Worm (Caenorhabditis elegans) whole organism, young adult: ENCODE data around the gene txt-3.

Source experiments
- B0261.1 ChIP-seq: sonication (generic microtip); optimal IDR thresholded peaks from 2 replicates; lab custom pipeline; 2016; ENCODE audit warnings: mild to moderate bottlenecking, missing genetic modification characterization, moderate library complexity, missing compliant biosample characterization
- F10E7.11 ChIP-seq: sonication (generic microtip); optimal IDR thresholded peaks from 2 replicates; lab custom pipeline; 2017; ENCODE audit warnings: mild to moderate bottlenecking, missing genetic modification characterization, moderate library complexity, missing compliant biosample characterization
- F37B4.10 ChIP-seq: fragments of 200-800 bp; sonication (Bioruptor generic); IDR thresholded peaks from 2 replicates; pipeline ENCODE4 v1.3.6; 2022; ENCODE audit warnings: missing genetic modification characterization, missing compliant biosample characterization
- K11D2.4 ChIP-seq: fragments of 200-800 bp; sonication (Bioruptor generic); IDR thresholded peaks from 2 replicates; pipeline ENCODE4 v1.3.6; 2022; ENCODE audit warnings: missing genetic modification reagents, missing genetic modification characterization, missing compliant biosample characterization
- K12H6.12 ChIP-seq: fragments of 200-800 bp; sonication (Bioruptor generic); optimal IDR thresholded peaks from 2 replicates; lab custom pipeline; 2018; ENCODE audit warnings: mild to moderate bottlenecking, missing genetic modification characterization, missing compliant biosample characterization
- T07F8.4 ChIP-seq: sonication (generic microtip); optimal IDR thresholded peaks from 2 replicates; lab custom pipeline; 2016; ENCODE audit warnings: mild to moderate bottlenecking, missing genetic modification characterization, moderate library complexity, missing compliant biosample characterization
- Y53F4B.3 ChIP-seq: fragments of 200-800 bp; sonication (Bioruptor generic); IDR thresholded peaks from 2 replicates; pipeline ENCODE4 v1.3.6; 2022; ENCODE audit warnings: missing genetic modification reagents, missing genetic modification characterization, missing compliant biosample characterization
- Y53G8AR.9 ChIP-seq: fragments of 200-800 bp; sonication (Bioruptor generic); conservative IDR thresholded peaks from 2 replicates; pipeline ENCODE4 v1.3.6; 2022; ENCODE audit warnings: missing genetic modification reagents, missing genetic modification characterization, missing compliant biosample characterization
- Y56A3A.18 ChIP-seq: fragments of 200-800 bp; sonication (Bioruptor generic); IDR thresholded peaks from 2 replicates; pipeline ENCODE4 v1.3.6; 2022; ENCODE audit warnings: missing genetic modification reagents, missing genetic modification characterization, missing compliant biosample characterization
- aptf-2 ChIP-seq: fragments of 200-800 bp; sonication (Bioruptor generic); conservative IDR thresholded peaks from 2 replicates; pipeline ENCODE4 v1.3.6; 2022; ENCODE audit warnings: missing genetic modification reagents, missing genetic modification characterization, missing compliant biosample characterization
- atf-7 ChIP-seq: sonication (generic microtip); optimal IDR thresholded peaks from 2 replicates; lab custom pipeline; 2017; ENCODE audit warnings: mild to moderate bottlenecking, missing genetic modification characterization, missing compliant biosample characterization
- attf-3 ChIP-seq: fragments of 200-800 bp; sonication (Bioruptor generic); conservative IDR thresholded peaks from 2 replicates; pipeline ENCODE4 v1.3.6; 2022; ENCODE audit warnings: missing genetic modification reagents, missing genetic modification characterization, missing compliant biosample characterization
- attf-6 ChIP-seq: fragments of 200-800 bp; sonication (Bioruptor generic); IDR thresholded peaks from 2 replicates; pipeline ENCODE4 v1.3.6; 2022; ENCODE audit warnings: missing genetic modification reagents, missing genetic modification characterization, missing compliant biosample characterization
- bed-1 ChIP-seq: fragments of 200-800 bp; sonication (Bioruptor generic); IDR thresholded peaks from 2 replicates; pipeline ENCODE4 v1.3.6; 2022; ENCODE audit warnings: missing genetic modification reagents, missing genetic modification characterization, missing compliant biosample characterization
- bed-2 ChIP-seq: fragments of 200-800 bp; sonication (Bioruptor generic); IDR thresholded peaks from 2 replicates; pipeline ENCODE4 v1.3.6; 2022; ENCODE audit warnings: missing genetic modification reagents, missing genetic modification characterization, missing compliant biosample characterization
- cebp-2 ChIP-seq: fragments of 200-800 bp; sonication (Bioruptor generic); IDR thresholded peaks from 2 replicates; pipeline ENCODE4 v1.3.6; 2022; ENCODE audit warnings: missing genetic modification characterization, missing compliant biosample characterization
- ceh-58 ChIP-seq: fragments of 200-800 bp; sonication (Bioruptor generic); IDR thresholded peaks from 2 replicates; pipeline ENCODE4 v1.3.6; 2022; ENCODE audit warnings: missing genetic modification characterization, missing compliant biosample characterization
- dox-1 ChIP-seq: fragments of 200-800 bp; sonication (Bioruptor generic); IDR thresholded peaks from 2 replicates; pipeline ENCODE4 v1.3.6; 2022; ENCODE audit warnings: missing genetic modification reagents, missing genetic modification characterization, missing compliant biosample characterization
- egl-18 ChIP-seq: fragments of 200-800 bp; sonication (Bioruptor generic); IDR thresholded peaks from 2 replicates; pipeline ENCODE4 v1.3.6; 2022; ENCODE audit warnings: missing genetic modification reagents, missing genetic modification characterization, missing compliant biosample characterization
- ekl-4 ChIP-seq: fragments of 200-800 bp; sonication (Bioruptor generic); IDR thresholded peaks from 2 replicates; pipeline ENCODE4 v1.3.6; 2022; ENCODE audit warnings: missing genetic modification reagents, missing genetic modification characterization, missing compliant biosample characterization
- fkh-3 ChIP-seq: sonication (generic microtip); optimal IDR thresholded peaks from 2 replicates; lab custom pipeline; 2016; ENCODE audit warnings: mild to moderate bottlenecking, missing genetic modification characterization, missing compliant biosample characterization
- gei-17 ChIP-seq: fragments of 200-800 bp; sonication (Bioruptor generic); optimal IDR thresholded peaks from 2 replicates; lab custom pipeline; 2018; ENCODE audit warnings: mild to moderate bottlenecking, missing genetic modification characterization, missing compliant biosample characterization
- him-1 ChIP-seq: sonication (generic microtip); optimal IDR thresholded peaks from 2 replicates; lab custom pipeline; 2016; ENCODE audit warnings: missing genotype, missing genetic modification reagents, missing genetic modification characterization, missing compliant biosample characterization
- hlh-12 ChIP-seq: sonication (generic microtip); optimal IDR thresholded peaks from 2 replicates; lab custom pipeline; 2016; ENCODE audit warnings: missing genetic modification characterization, missing compliant biosample characterization
- hlh-26 ChIP-seq: fragments of 200-800 bp; sonication (Bioruptor generic); conservative IDR thresholded peaks from 2 replicates; pipeline ENCODE4 v1.3.6; 2022; ENCODE audit warnings: missing genetic modification reagents, missing genetic modification characterization, missing compliant biosample characterization
- lag-1 ChIP-seq: fragments of 200-800 bp; sonication (Bioruptor generic); IDR thresholded peaks from 2 replicates; pipeline ENCODE4 v1.3.6; 2022; ENCODE audit warnings: missing genetic modification reagents, missing genetic modification characterization, missing compliant biosample characterization
- lin-35 ChIP-seq, 3 experiments: fragments of 150-350 bp in 2 of 3; sonication (generic microtip) in 1 of 3; optimal IDR thresholded peaks; 2 replicates each; lab custom pipeline; 2014 to 2018; ENCODE audit warnings: missing biosample characterization in 3 of 3, missing genetic modification characterization in 3 of 3, missing genetic modification reagents in 3 of 3
- madf-8 ChIP-seq: fragments of 200-800 bp; sonication (Bioruptor generic); conservative IDR thresholded peaks from 2 replicates; pipeline ENCODE4 v1.3.6; 2022; ENCODE audit warnings: missing genetic modification reagents, missing genetic modification characterization, missing compliant biosample characterization
- nfya-1 ChIP-seq: sonication (generic microtip); optimal IDR thresholded peaks from 2 replicates; lab custom pipeline; 2017; ENCODE audit warnings: antibody characterized with exemption, missing compliant biosample characterization, missing genetic modification characterization, borderline replicate concordance; ENCODE audit not compliant: insufficient read depth
- nhr-179 ChIP-seq: sonication (generic microtip); optimal IDR thresholded peaks from 2 replicates; lab custom pipeline; 2016; ENCODE audit warnings: mild to moderate bottlenecking, missing genetic modification characterization, missing compliant biosample characterization
- nhr-90 ChIP-seq: sonication (generic microtip); optimal IDR thresholded peaks from 2 replicates; lab custom pipeline; 2016; ENCODE audit warnings: missing genotype, mild to moderate bottlenecking, missing genetic modification characterization, missing compliant biosample characterization
- rcor-1 ChIP-seq: fragments of 200-800 bp; sonication (Bioruptor generic); IDR thresholded peaks from 2 replicates; pipeline ENCODE4 v1.3.6; 2022; ENCODE audit warnings: missing genetic modification reagents, missing genetic modification characterization, missing compliant biosample characterization
- repo-1 ChIP-seq: sonication (generic microtip); optimal IDR thresholded peaks from 2 replicates; lab custom pipeline; 2017; ENCODE audit warnings: mild to moderate bottlenecking, missing genetic modification characterization, missing compliant biosample characterization
- rpc-1 ChIP-seq, 2 experiments: fragments of 150-350 bp in 1 of 2; sonication (generic microtip) in 1 of 2; optimal IDR thresholded peaks; 2 replicates each; lab custom pipeline; 2014 to 2018; ENCODE audit warnings: missing biosample characterization in 1 of 2, missing genetic modification characterization in 1 of 2, missing genetic modification reagents in 1 of 2, missing genotype in 1 of 2
- sea-2 ChIP-seq: fragments of 200-800 bp; sonication (Bioruptor generic); IDR thresholded peaks from 2 replicates; pipeline ENCODE4 v1.3.6; 2022; ENCODE audit warnings: missing genetic modification characterization, missing compliant biosample characterization
- snpc-1.3 ChIP-seq: sonication (generic microtip); optimal IDR thresholded peaks from 2 replicates; lab custom pipeline; 2017; ENCODE audit warnings: missing genetic modification characterization, mild to moderate bottlenecking, missing compliant biosample characterization, antibody characterized with exemption, moderate library complexity, missing genotype, missing genetic modification reagents; ENCODE audit not compliant: insufficient read depth
- snpc-4 ChIP-seq, 5 experiments: fragments of 150-350 bp in 1 of 5; sonication (generic microtip) in 4 of 5; optimal IDR thresholded peaks; 2 replicates each; lab custom pipeline; 2014 to 2018; ENCODE audit warnings: missing genetic modification characterization in 5 of 5, missing biosample characterization in 3 of 5, antibody characterized with exemption in 2 of 5, mild to moderate bottlenecking in 2 of 5, missing compliant biosample characterization in 2 of 5, missing genotype in 2 of 5, moderate library complexity in 2 of 5, missing genetic modification reagents in 1 of 5
- sptf-2 ChIP-seq: fragments of 200-800 bp; sonication (Bioruptor generic); optimal IDR thresholded peaks from 2 replicates; lab custom pipeline; 2018; ENCODE audit warnings: mild to moderate bottlenecking, missing genetic modification characterization, missing compliant biosample characterization
- tbx-9 ChIP-seq: sonication (generic microtip); optimal IDR thresholded peaks from 2 replicates; lab custom pipeline; 2016; ENCODE audit warnings: borderline replicate concordance, missing genetic modification characterization, inconsistent platforms, missing compliant biosample characterization
- tlf-1 ChIP-seq: fragments of 200-800 bp; sonication (Bioruptor generic); optimal IDR thresholded peaks from 2 replicates; lab custom pipeline; 2018; ENCODE audit warnings: mild to moderate bottlenecking, missing genetic modification characterization, missing compliant biosample characterization
- ztf-25 ChIP-seq: fragments of 200-800 bp; sonication (Bioruptor generic); IDR thresholded peaks from 2 replicates; pipeline ENCODE4 v1.3.6; 2022; ENCODE audit warnings: missing genetic modification reagents, missing genetic modification characterization, missing compliant biosample characterization
- ztf-3 ChIP-seq: fragments of 200-800 bp; sonication (Bioruptor generic); optimal IDR thresholded peaks from 2 replicates; lab custom pipeline; 2018; ENCODE audit warnings: mild to moderate bottlenecking, missing genetic modification characterization, missing compliant biosample characterization
- ztf-6 ChIP-seq: fragments of 200-800 bp; sonication (Bioruptor generic); IDR thresholded peaks from 2 replicates; pipeline ENCODE4 v1.3.6; 2022; ENCODE audit warnings: missing genetic modification reagents, missing genetic modification characterization, missing compliant biosample characterization

Gene txt-3

DNA sequence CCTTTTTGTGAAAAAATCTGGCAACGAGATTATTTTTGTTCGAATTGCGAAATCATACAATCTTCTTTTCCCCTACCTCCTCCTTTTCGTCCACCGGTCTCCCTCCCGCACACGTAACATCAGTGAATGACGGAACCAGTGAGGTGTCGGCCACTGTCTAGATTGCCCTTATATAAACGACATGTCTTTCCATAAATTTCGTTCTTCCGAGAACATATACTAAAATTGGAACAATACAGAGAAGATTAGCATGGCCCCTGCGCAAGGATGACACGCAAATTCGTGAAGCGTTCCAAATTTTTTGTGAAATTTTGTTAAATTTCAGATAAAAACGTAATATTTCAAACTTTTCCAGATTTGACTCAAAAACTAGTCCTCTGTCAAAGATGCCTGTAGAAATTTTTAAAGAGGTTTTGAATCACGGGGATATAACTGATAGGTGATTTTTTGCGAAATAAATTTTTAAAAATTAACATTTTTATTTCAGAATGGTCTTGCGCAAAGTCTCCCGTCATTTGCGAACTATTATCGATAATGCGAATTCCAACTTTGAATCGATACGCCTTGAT is 32.9 kb upstream of the txt-3 start (continued):
- peak; percentile 37 for TF ChIP-seq him-1 (tag; lab: Kevin White, UChicago)
- TF ChIP-seq repo-1 (tag; lab: Kevin White, UChicago) = no peak
- peak; percentile 31 for TF ChIP-seq nhr-90 (tag; lab: Kevin White, UChicago)
- TF ChIP-seq K11D2.4 (GFP tag; lab: Robert Waterston, UW) = no peak
- TF ChIP-seq Y53G8AR.9 (GFP tag; lab: Robert Waterston, UW) = no peak
- no peak for TF ChIP-seq lin-35 (GFP tag; optimal IDR thresholded peaks at IDR 0.05; lab: Kevin White, UChicago)
- no peak for TF ChIP-seq tbx-9 (tag; lab: Kevin White, UChicago)
- TF ChIP-seq ztf-6 (GFP tag; lab: Robert Waterston, UW) = no peak
- no peak for TF ChIP-seq F10E7.11 (tag; lab: Kevin White, UChicago)
- TF ChIP-seq B0261.1 = peak; percentile 61
- TF ChIP-seq fkh-3 = peak; percentile 45
- no peak for TF ChIP-seq sea-2 (GFP tag; lab: Robert Waterston, UW)
- TF ChIP-seq tlf-1 (GFP tag; lab: Kevin White, UChicago) = peak; percentile 11
- TF ChIP-seq ztf-25 (GFP tag; lab: Robert Waterston, UW) = 0 out of 2 replicates have a peak, but pooled peaks have one; percentile 54
- no peak for TF ChIP-seq hlh-26 (GFP tag; lab: Robert Waterston, UW)
- TF ChIP-seq attf-6 (GFP tag; lab: Robert Waterston, UW) = peak; percentile 89
- no peak for TF ChIP-seq atf-7 (tag; lab: Kevin White, UChicago)

DNA sequence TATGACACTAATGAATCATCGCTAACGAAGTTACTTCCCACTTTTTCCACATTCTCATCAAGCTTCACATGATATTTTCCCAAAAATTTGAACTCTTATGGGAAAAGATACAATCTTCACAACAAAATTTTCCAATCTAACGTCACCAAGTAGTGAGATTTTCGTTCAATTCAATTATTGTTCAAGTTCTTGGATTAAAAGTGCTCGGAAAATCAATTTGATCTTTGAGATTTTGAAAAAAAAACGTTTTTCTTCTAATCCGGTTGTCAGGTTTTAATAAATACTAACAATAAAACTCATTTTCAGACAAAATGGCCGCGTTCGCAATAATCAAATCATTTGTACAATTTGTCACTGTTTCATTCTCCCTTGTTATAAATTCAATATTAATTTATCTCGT is 29.7 kb upstream of the txt-3 start, which contains the start of gene str-153:
Gene str-153 (plus strand): TSS at position 301 of the 400 bp plus-strand sequence.
- no peak for TF ChIP-seq nfya-1 (tag; lab: Kevin White, UChicago)
- TF ChIP-seq cebp-2 (GFP tag; lab: Robert Waterston, UW) = no peak
- no peak for TF ChIP-seq Y56A3A.18 (GFP tag; lab: Robert Waterston, UW)
- TF ChIP-seq hlh-26 (GFP tag; lab: Robert Waterston, UW) = no peak
- TF ChIP-seq nhr-179 = no peak
- no peak for TF ChIP-seq ztf-6 (GFP tag; lab: Robert Waterston, UW)
- TF ChIP-seq ekl-4 (GFP tag; lab: Robert Waterston, UW) = no peak
- no peak for TF ChIP-seq ztf-3 (GFP tag; lab: Kevin White, UChicago)
- TF ChIP-seq madf-8 (GFP tag; lab: Robert Waterston, UW) = no peak
- TF ChIP-seq egl-18 (GFP tag; lab: Robert Waterston, UW) = no peak
- no peak for TF ChIP-seq sptf-2 (GFP tag; lab: Kevin White, UChicago)
- TF ChIP-seq K12H6.12 (tag; lab: Kevin White, UChicago) = no peak
- TF ChIP-seq ceh-58 (GFP tag; lab: Robert Waterston, UW) = no peak
- TF ChIP-seq aptf-2 (GFP tag; lab: Robert Waterston, UW) = no peak
- TF ChIP-seq lag-1 (GFP tag; lab: Robert Waterston, UW) = no peak
- TF ChIP-seq gei-17 (GFP tag; lab: Kevin White, UChicago) = no peak
- TF ChIP-seq bed-2 (GFP tag; lab: Robert Waterston, UW) = no peak

DNA sequence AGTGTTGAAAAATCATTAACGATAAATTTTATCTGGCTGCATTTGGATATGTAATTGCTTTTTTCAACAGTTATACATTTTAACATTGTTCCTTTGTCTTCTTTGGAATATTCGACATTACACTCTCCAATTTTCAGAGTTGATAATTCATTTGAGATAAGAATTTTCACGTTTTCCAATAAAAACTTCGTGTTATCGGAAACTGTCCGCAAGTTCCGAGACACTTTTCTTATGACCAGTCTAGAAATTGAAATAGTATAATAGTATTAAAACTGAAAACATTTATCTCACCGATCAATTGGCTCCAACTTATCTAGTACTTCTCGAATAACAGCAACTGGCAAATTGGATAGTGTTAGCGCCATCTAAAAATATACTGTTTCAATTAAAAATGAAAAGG is 26.1 kb upstream of the txt-3 start, which contains the start of gene fbxa-86:
Gene fbxa-86 (minus strand): TSS at position 367 of the 400 bp plus-strand sequence.
- TF ChIP-seq bed-1 (GFP tag; lab: Robert Waterston, UW) = no peak
- TF ChIP-seq attf-3 (GFP tag; lab: Robert Waterston, UW) = no peak
- TF ChIP-seq snpc-4 (GFP tag; optimal IDR thresholded peaks at IDR 0.05; lab: Kevin White, UChicago) = no peak
- TF ChIP-seq snpc-4 (tag; optimal IDR thresholded peaks at IDR 0.05; lab: Kevin White, UChicago) = no peak
- no peak for TF ChIP-seq gei-17 (GFP tag; lab: Kevin White, UChicago)
- TF ChIP-seq hlh-12 (tag; lab: Kevin White, UChicago) = no peak
- no peak for TF ChIP-seq F37B4.10 (GFP tag; lab: Robert Waterston, UW)
- no peak for TF ChIP-seq dox-1 (GFP tag; lab: Robert Waterston, UW)
- no peak for TF ChIP-seq snpc-1.3 (tag; lab: Kevin White, UChicago)
- no peak for TF ChIP-seq T07F8.4 (tag; lab: Kevin White, UChicago)
- no peak for TF ChIP-seq cebp-2 (GFP tag; lab: Robert Waterston, UW)
- TF ChIP-seq K12H6.12 (tag; lab: Kevin White, UChicago) = no peak
- no peak for TF ChIP-seq Y53F4B.3
- TF ChIP-seq rpc-1 (optimal IDR thresholded peaks at IDR 0.05; lab: Kevin White, UChicago) = no peak
- no peak for TF ChIP-seq rpc-1 (tag; optimal IDR thresholded peaks at IDR 0.05; lab: Kevin White, UChicago)
- TF ChIP-seq rcor-1 = no peak
- TF ChIP-seq, all 124 proteins: peak for 0
